Fruit fly (Drosophila melanogaster) whole organism, adult: Measurements from ENCODE around the gene AGO2.

ENCODE experiments used
- CG12768 ChIP-seq: fragments of 200-800 bp; sonication (Bioruptor generic); optimal IDR thresholded peaks from 2 replicates; lab custom pipeline; 2017; ENCODE audit warnings: missing biosample characterization, missing genetic modification characterization, mild to moderate bottlenecking, moderate library complexity, missing genetic modification reagents
- CG14711 ChIP-seq: fragments of 200-800 bp; sonication (Bioruptor generic); optimal IDR thresholded peaks from 2 replicates; lab custom pipeline; 2018; ENCODE audit warnings: missing biosample characterization, mild to moderate bottlenecking, missing genetic modification characterization, moderate library complexity
- CG1620 ChIP-seq: fragments of 200-800 bp; sonication (Bioruptor generic); optimal IDR thresholded peaks from 2 replicates; lab custom pipeline; 2016; ENCODE audit warnings: missing biosample characterization, missing genetic modification characterization
- CG33017 ChIP-seq: fragments of 200-800 bp; sonication (Bioruptor generic); optimal IDR thresholded peaks from 2 replicates; lab custom pipeline; 2018; ENCODE audit warnings: missing biosample characterization, mild to moderate bottlenecking, missing genetic modification characterization, moderate library complexity
- CG5204 ChIP-seq: fragments of 200-800 bp; sonication (Bioruptor generic); optimal IDR thresholded peaks from 2 replicates; lab custom pipeline; 2016; ENCODE audit warnings: missing biosample characterization, missing genetic modification characterization
- CG7045 ChIP-seq: fragments of 200-800 bp; sonication (Bioruptor generic); optimal IDR thresholded peaks from 2 replicates; lab custom pipeline; 2017; ENCODE audit warnings: missing biosample characterization, mild to moderate bottlenecking, missing genetic modification characterization
- CG7101 ChIP-seq: fragments of 200-800 bp; sonication (Bioruptor generic); optimal IDR thresholded peaks from 2 replicates; lab custom pipeline; 2018; ENCODE audit warnings: missing biosample characterization, mild to moderate bottlenecking, missing genetic modification characterization, moderate library complexity
- Clk ChIP-seq: fragments of 200-800 bp; sonication (Bioruptor generic); optimal IDR thresholded peaks from 2 replicates; lab custom pipeline; 2017; ENCODE audit warnings: missing biosample characterization, missing genetic modification characterization
- Crg-1 ChIP-seq: fragments of 200-800 bp; sonication (Bioruptor generic); optimal IDR thresholded peaks from 2 replicates; lab custom pipeline; 2016; ENCODE audit warnings: missing biosample characterization, missing genetic modification characterization
- Hr96 ChIP-seq: fragments of 200-800 bp; sonication (Bioruptor generic); optimal IDR thresholded peaks from 2 replicates; lab custom pipeline; 2016; ENCODE audit warnings: missing biosample characterization, missing genetic modification characterization
- Mnt ChIP-seq: fragments of 200-800 bp; sonication (Bioruptor generic); optimal IDR thresholded peaks from 2 replicates; lab custom pipeline; 2016; ENCODE audit warnings: missing biosample characterization, mild to moderate bottlenecking, missing genetic modification characterization
- bab1 ChIP-seq: fragments of 200-800 bp; sonication (Bioruptor generic); optimal IDR thresholded peaks from 3 replicates; lab custom pipeline; 2019; ENCODE audit warnings: missing biosample characterization, mild to moderate bottlenecking, missing genetic modification characterization, moderate library complexity
- cic ChIP-seq: fragments of 200-800 bp; sonication (Bioruptor generic); optimal IDR thresholded peaks from 2 replicates; lab custom pipeline; 2017; ENCODE audit warnings: missing biosample characterization, mild to moderate bottlenecking, missing genetic modification characterization, moderate library complexity
- cnc ChIP-seq, 2 experiments: fragments of >200 bp; optimal IDR thresholded peaks; 2 replicates each; lab custom pipeline; 2017
- kay ChIP-seq: fragments of 200-800 bp; sonication (Bioruptor generic); peaks from one replicate; lab custom pipeline; 2016; ENCODE audit warnings: missing biosample characterization, missing genetic modification characterization, borderline replicate concordance
- ovo ChIP-seq: fragments of 200-800 bp; sonication (Bioruptor generic); optimal IDR thresholded peaks from 2 replicates; lab custom pipeline; 2016; ENCODE audit warnings: missing biosample characterization, missing genetic modification characterization
- pad ChIP-seq: fragments of 200-800 bp; sonication (Bioruptor generic); optimal IDR thresholded peaks from 3 replicates; lab custom pipeline; 2017; ENCODE audit warnings: missing biosample characterization, missing genetic modification characterization, mild to moderate bottlenecking, moderate library complexity, missing genetic modification reagents
- tj ChIP-seq: fragments of 200-800 bp; sonication (Bioruptor generic); optimal IDR thresholded peaks from 3 replicates; lab custom pipeline; 2017; ENCODE audit warnings: missing biosample characterization, mild to moderate bottlenecking, missing genetic modification characterization, moderate library complexity
- toe ChIP-seq: fragments of 200-800 bp; sonication (Bioruptor generic); optimal IDR thresholded peaks from 2 replicates; lab custom pipeline; 2016; ENCODE audit warnings: missing biosample characterization, missing genetic modification characterization

The AGO2 gene

DNA sequence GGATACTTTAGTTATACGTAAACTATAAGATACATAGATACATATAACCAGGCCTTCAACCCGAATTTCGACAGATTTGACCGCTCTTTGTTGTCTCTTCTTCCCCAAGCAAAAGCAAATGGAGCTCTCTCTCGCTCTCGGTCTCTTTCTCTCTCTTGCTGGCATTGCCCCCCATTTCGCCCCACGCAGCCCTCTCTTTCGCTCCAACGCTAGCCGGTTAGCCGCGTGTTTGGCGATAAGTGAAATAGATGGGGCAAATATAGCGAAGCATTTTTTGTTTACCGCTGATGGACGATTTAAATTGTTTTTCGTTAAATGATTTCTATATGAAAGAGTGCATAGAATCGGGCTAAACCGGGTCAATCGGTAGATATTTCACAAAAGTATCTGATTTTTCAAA, 39.5 kb upstream of the AGO2 start:
- TF ChIP-seq CG5204 (GFP tag; lab: Kevin White, UChicago) (no peak), tj (GFP tag; lab: Kevin White, UChicago) (peak; percentile 58), CG7045 (no peak), ovo (GFP tag; lab: Kevin White, UChicago) (no peak), CG14711 (no peak), CG12768 (GFP tag; lab: Kevin White, UChicago) (no peak), Clk (GFP tag; lab: Kevin White, UChicago) (no peak), CG1620 (no peak), Mnt (GFP tag; lab: Kevin White, UChicago) (peak; percentile 98), pad (no peak), bab1 (GFP tag; lab: Kevin White, UChicago) (no peak), CG33017 (tag; lab: Kevin White, UChicago) (no peak), kay (GFP tag; lab: Kevin White, UChicago) (no peak)

DNA sequence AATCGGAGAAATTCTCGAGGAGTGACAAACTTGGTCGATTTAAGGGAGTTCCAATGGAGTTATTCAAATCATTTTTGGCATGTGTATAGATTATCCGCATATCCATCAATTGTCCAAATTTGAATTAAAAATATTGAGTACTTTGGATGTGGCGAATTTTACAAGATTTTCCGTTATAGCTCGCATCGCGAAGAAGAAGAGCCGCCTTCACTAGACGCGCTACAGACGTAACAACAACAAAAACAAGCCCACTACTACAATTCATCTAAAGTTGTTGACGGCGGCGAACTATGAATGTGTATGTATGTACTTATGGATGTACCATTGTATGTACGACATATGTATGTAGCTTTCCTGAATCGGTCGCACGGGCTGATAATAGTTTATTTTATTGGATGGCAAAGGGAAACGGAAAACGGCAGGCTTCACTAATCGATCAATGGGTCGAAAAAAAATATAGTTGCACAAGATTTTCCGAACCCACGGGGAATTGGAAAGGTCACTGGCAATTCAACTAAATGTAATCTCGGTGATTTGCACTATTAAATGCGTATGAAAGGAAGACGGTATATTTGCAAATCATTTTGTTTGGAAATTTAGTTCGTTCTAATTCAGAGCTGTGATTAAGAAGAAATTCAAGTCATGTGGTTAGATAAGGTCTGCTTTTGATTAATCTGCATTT, 39.0 kb upstream of the AGO2 start:
- TF ChIP-seq Clk (GFP tag; lab: Kevin White, UChicago) (no peak), CG7101 (tag; lab: Kevin White, UChicago) (no peak), kay (GFP tag; lab: Kevin White, UChicago) (peak; percentile 91), cic (peak; percentile 99), tj (GFP tag; lab: Kevin White, UChicago) (peak; percentile 26), cnc (optimal IDR thresholded peaks at IDR 0.05; lab: Kevin White, UChicago) (peak in 1 of 2 experiments; percentile 59), Mnt (GFP tag; lab: Kevin White, UChicago) (peak; percentile 82), CG1620 (no peak)

DNA sequence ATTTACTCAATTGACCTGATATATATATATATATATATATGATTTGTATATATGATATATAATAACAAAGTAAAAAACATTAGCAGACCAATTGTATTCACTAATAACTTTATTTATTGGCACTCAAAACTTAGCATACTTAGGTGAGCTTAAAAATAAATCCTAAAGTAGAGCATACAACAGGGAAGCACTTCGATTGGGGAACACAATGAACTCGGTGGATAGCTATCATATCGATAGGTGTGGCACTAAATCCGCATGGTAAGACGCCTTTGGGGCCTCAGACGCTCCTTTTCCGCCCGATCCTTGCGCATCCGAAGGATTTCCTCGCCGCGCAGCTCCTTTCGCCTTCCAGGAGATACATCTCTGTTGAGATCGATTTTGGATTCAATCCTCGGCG, 37.5 kb upstream of the AGO2 start:
- TF ChIP-seq CG5204 (GFP tag; lab: Kevin White, UChicago): no peak

DNA sequence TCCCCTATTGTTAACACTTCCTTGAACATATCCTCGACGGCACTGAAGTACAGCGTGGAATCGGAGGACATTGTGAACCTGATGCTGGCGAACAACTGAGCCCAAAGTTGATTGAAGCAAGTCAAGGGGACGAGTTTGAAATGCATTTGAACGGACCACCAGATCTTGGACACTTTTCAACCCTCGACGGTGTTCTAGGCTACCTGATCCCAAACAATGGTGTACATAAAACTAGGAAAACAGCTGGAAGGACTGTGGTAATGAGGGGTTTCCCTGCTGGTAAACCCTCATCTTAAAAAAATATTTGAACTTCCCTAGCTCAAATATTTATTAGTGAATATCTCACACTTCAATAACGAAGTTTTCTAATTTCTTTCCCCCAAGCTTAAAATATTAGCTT, 37.0 kb upstream of the AGO2 start, which contains the start of gene CG13454:
Gene CG13454, minus strand, starts transcription at position 101 of the 400 bp plus-strand sequence.
- TF ChIP-seq tj (GFP tag; lab: Kevin White, UChicago): no peak
- no peak for TF ChIP-seq toe (GFP tag; lab: Kevin White, UChicago)
- TF ChIP-seq Crg-1 (GFP tag; lab: Kevin White, UChicago): no peak
- no peak for TF ChIP-seq CG7045
- TF ChIP-seq ovo (GFP tag; lab: Kevin White, UChicago): no peak
- TF ChIP-seq Mnt (GFP tag; lab: Kevin White, UChicago): no peak
- no peak for TF ChIP-seq Hr96 (GFP tag; lab: Kevin White, UChicago)
- TF ChIP-seq CG5204 (GFP tag; lab: Kevin White, UChicago): no peak

DNA sequence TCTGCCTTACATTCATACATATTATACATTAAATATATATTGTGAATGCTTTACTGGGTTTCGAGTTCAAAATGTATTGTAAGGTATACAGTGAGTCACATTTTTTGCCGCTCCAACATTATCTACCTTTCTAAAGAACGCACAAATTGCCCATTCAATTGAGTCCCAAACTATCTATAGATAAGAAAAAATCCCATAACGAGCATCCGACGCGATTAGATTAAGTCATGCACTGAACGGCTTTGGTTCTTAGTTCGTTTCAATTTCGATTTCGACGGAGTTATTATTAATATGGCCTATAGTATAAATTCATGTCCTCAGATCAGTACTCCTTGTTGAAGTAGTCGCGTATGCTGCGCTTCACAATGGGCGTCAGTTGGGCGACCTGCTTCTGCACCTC, 36.4 kb upstream of the AGO2 start:
- peak; percentile 50 for TF ChIP-seq kay (GFP tag; lab: Kevin White, UChicago)
- TF ChIP-seq cic: peak; percentile 12
- TF ChIP-seq CG5204 (GFP tag; lab: Kevin White, UChicago): no peak
- no peak for TF ChIP-seq Clk (GFP tag; lab: Kevin White, UChicago)

DNA sequence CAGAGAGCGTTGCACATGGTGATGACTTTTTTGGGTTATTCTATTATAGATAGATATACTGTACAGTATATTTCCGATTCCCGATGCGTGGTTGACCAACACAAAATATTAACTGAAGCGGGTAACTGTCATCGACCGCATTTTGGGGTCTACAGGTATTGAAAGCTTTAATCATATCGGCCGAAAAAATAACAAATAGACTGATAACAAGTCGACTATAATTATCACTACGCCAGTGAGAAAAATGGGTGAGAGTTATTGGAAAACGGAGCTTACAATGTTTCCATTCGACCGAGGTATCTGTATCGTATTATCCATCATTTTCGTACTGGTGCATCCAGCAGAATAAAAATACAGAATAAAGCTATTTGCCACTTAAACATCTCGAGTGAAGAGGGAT, 35.6 kb upstream of the AGO2 start:
- no peak for TF ChIP-seq tj (GFP tag; lab: Kevin White, UChicago)
- TF ChIP-seq kay (GFP tag; lab: Kevin White, UChicago): peak; percentile 8
- peak; percentile 35 for TF ChIP-seq Mnt (GFP tag; lab: Kevin White, UChicago)
- no peak for TF ChIP-seq CG14711
- TF ChIP-seq cic: peak; percentile 33
- no peak for TF ChIP-seq CG12768 (GFP tag; lab: Kevin White, UChicago)
- no peak for TF ChIP-seq bab1 (GFP tag; lab: Kevin White, UChicago)
- no peak for TF ChIP-seq Clk (GFP tag; lab: Kevin White, UChicago)
- TF ChIP-seq CG33017 (tag; lab: Kevin White, UChicago): no peak

DNA sequence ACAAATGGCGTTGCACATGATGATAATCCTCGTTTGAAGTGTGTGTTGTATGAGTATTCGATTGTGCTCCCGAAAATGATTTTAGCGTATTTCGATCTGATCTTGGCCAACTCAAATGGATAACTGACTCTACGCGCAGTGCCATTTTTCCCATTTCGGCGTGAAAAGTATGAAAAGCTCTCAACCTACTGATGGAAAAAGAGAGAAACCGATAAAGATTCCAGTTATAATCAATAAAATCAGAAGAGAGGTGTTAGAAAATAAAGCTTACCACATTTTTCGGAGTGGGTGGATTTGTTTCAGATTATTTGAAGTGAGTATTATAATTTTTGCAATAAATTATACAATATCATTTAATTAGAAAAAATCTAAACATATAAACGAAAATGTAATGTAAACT, 34.4 kb upstream of the AGO2 start, which contains the start of gene mex1:
Gene mex1, minus strand, starts transcription at position 101 of the 400 bp plus-strand sequence.
- no peak for TF ChIP-seq Crg-1 (GFP tag; lab: Kevin White, UChicago)
- TF ChIP-seq Hr96 (GFP tag; lab: Kevin White, UChicago): no peak
- TF ChIP-seq Mnt (GFP tag; lab: Kevin White, UChicago): no peak

DNA sequence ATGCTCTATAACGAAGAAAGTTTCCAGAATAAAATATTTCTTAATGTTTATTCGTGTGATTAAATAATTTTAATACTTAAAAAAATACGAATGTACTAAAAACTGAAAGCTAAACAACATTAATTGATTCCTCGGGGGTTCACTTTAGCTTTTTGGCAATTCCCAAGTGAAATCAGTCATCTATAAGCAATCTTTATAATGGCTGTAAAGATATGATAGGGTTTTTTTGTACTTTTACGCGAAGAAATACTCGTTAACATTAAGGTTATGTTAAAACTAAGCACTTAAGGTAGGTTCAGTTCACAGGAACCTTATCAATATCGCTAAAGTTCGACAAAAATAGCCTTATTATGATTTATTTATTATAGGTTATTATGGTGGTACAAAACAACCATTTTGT, 34.0 kb upstream of the AGO2 start:
- TF ChIP-seq kay (GFP tag; lab: Kevin White, UChicago) (no peak), Clk (GFP tag; lab: Kevin White, UChicago) (no peak), CG7101 (tag; lab: Kevin White, UChicago) (no peak), CG14711 (no peak), CG1620 (no peak)
